Fruit fly (Drosophila melanogaster): Measurements from ENCODE around the gene w.

dm6 chrX:2765440-2765839 is 30.8 kb downstream of the w start:
- TF ChIP-seq CG8478 (optimal IDR thresholded peaks at IDR 0.05) = no peak
- no peak for TF ChIP-seq CTCF (optimal IDR thresholded peaks at IDR 0.05)
